Worm (Caenorhabditis elegans) whole organism, L4 larva: ENCODE measurements around the gene mfsd-6.

Source experiments
- ZK546.5 ChIP-seq, 2 experiments: sonication (generic microtip); optimal IDR thresholded peaks; 2 replicates each; lab custom pipeline; 2017; ENCODE audit warnings: missing biosample characterization in 2 of 2, missing genetic modification characterization in 2 of 2
- lin-38 ChIP-seq: fragments of 200-800 bp; sonication (Bioruptor generic); IDR thresholded peaks from 2 replicates; pipeline ENCODE4 v1.3.6; 2022; ENCODE audit warnings: missing genetic modification reagents, missing genetic modification characterization, missing compliant biosample characterization
- lin-39 ChIP-seq: fragments of 150-350 bp; optimal IDR thresholded peaks from 2 replicates; lab custom pipeline; 2014; ENCODE audit warnings: missing biosample characterization, missing genetic modification reagents, missing genetic modification characterization
- pqm-1 ChIP-seq: sonication (generic microtip); optimal IDR thresholded peaks from 2 replicates; lab custom pipeline; 2017; ENCODE audit warnings: missing biosample characterization, missing genetic modification characterization
- unc-130 ChIP-seq: sonication (generic microtip); optimal IDR thresholded peaks from 2 replicates; lab custom pipeline; 2016; ENCODE audit warnings: missing genetic modification reagents, missing genetic modification characterization, missing compliant biosample characterization

- TF ChIP-seq pqm-1 (tag; lab: Kevin White, UChicago), result no peak
- TF ChIP-seq ZK546.5 (tag; optimal IDR thresholded peaks at IDR 0.05; lab: Kevin White, UChicago), result no peak
- no peak for TF ChIP-seq unc-130
- TF ChIP-seq lin-38 (GFP tag; lab: Robert Waterston, UW), result no peak
- no peak for TF ChIP-seq lin-39 (tag; lab: Kevin White, UChicago)
Observed at ce11 chrIII:7534648-7535047, 44.6 kb downstream of the mfsd-6 start.
